Worm (Caenorhabditis elegans): ENCODE data around the gene ppm-1.A.

The ppm-1.A gene

ce11 chrV:10514271-10514670, 21.9 kb downstream of the ppm-1.A start, which contains the start of gene dmsr-8:
dmsr-8 (minus strand) TSS chrV:10514371.
- TF ChIP-seq nhr-23 (tag; optimal IDR thresholded peaks at IDR 0.05) (no peak), tbx-2 (tag; optimal IDR thresholded peaks at IDR 0.05) (no peak), lin-15B (tag; optimal IDR thresholded peaks at IDR 0.05) (no peak), ZK546.5 (tag; optimal IDR thresholded peaks at IDR 0.05) (no peak), ztf-11 (tag; optimal IDR thresholded peaks at IDR 0.05) (no peak), nhr-76 (tag; optimal IDR thresholded peaks at IDR 0.05) (no peak), elt-3 (tag; optimal IDR thresholded peaks at IDR 0.05) (no peak), skn-1 (tag; optimal IDR thresholded peaks at IDR 0.05) (no peak), ceh-9 (tag; optimal IDR thresholded peaks at IDR 0.05) (no peak), hmg-11 (tag; optimal IDR thresholded peaks at IDR 0.05) (no peak), unc-62 (GFP tag; optimal IDR thresholded peaks at IDR 0.05) (no peak), nfya-1 (tag; optimal IDR thresholded peaks at IDR 0.05; ENCODE audit: insufficient read depth) (no peak), snpc-4 (tag; optimal IDR thresholded peaks at IDR 0.05) (no peak), ceh-28 (tag; optimal IDR thresholded peaks at IDR 0.05) (no peak)

DNA sequence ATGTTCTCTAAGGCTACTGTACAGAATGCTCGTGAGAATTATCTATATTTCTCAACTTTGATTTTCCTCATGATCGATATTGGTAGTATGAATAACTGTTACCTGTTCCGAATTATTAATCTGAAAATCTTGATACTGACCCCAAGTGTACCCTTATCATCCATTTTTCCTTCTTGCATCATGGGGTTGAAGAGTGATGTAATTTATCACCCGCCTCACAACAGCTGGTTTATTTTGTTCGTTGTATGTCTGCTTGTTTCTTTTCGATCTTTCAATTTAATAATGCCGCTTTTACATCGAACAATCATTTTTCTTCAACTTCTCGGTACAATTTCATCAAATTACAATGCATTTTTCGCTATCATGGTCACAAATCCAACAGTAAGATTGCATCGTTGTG, 27.3 kb downstream of the ppm-1.A start, which contains the start of gene C35A5.6:
TSS of gene C35A5.6 (plus strand) at position 283 of the 400 bp plus-strand sequence.
- TF ChIP-seq jun-1 (tag; optimal IDR thresholded peaks at IDR 0.05) (no peak), nhr-11 (tag; optimal IDR thresholded peaks at IDR 0.05) (no peak), mml-1 (tag; optimal IDR thresholded peaks at IDR 0.05) (no peak), pqm-1 (tag; optimal IDR thresholded peaks at IDR 0.05) (no peak), fos-1 (tag; optimal IDR thresholded peaks at IDR 0.05) (no peak), tbx-2 (tag; optimal IDR thresholded peaks at IDR 0.05) (no peak), nhr-76 (tag; optimal IDR thresholded peaks at IDR 0.05) (no peak), ceh-82 (tag; optimal IDR thresholded peaks at IDR 0.05) (no peak), unc-62 (GFP tag; optimal IDR thresholded peaks at IDR 0.05) (no peak), ceh-28 (tag; optimal IDR thresholded peaks at IDR 0.05) (no peak), fkh-2 (tag; optimal IDR thresholded peaks at IDR 0.05) (no peak), ceh-16 (tag; optimal IDR thresholded peaks at IDR 0.05) (no peak), nfya-1 (tag; optimal IDR thresholded peaks at IDR 0.05; ENCODE audit: insufficient read depth) (no peak)

- TF ChIP-seq nhr-67 (tag; optimal IDR thresholded peaks at IDR 0.05) (no peak), ceh-82 (tag; optimal IDR thresholded peaks at IDR 0.05) (no peak)
These were observed 30.6 kb downstream of the ppm-1.A start, which contains the start of gene C35A5.5 for ce11 chrV:10505553-10505952. C35A5.5 (plus strand) TSS chrV:10505853.

ce11 chrV:10503893-10504292, 32.3 kb downstream of the ppm-1.A start, which contains the start of gene C35A5.10:
C35A5.10 (plus strand) TSS chrV:10504193.
- TF ChIP-seq hmg-11 (tag; optimal IDR thresholded peaks at IDR 0.05) (no peak), elt-1 (tag; optimal IDR thresholded peaks at IDR 0.05) (no peak), nhr-25 (tag; optimal IDR thresholded peaks at IDR 0.05) (no peak), nhr-28 (tag; optimal IDR thresholded peaks at IDR 0.05) (no peak), pha-4 (tag; optimal IDR thresholded peaks at IDR 0.05) (no peak), nfya-1 (tag; optimal IDR thresholded peaks at IDR 0.05; ENCODE audit: insufficient read depth) (no peak), ceh-9 (tag; optimal IDR thresholded peaks at IDR 0.05) (no peak), mml-1 (tag; optimal IDR thresholded peaks at IDR 0.05) (no peak), ztf-4 (tag; optimal IDR thresholded peaks at IDR 0.05) (no peak), nhr-11 (tag; optimal IDR thresholded peaks at IDR 0.05) (no peak), sea-2 (GFP tag; optimal IDR thresholded peaks at IDR 0.05) (no peak)

ce11 chrV:10503011-10503410, 33.2 kb downstream of the ppm-1.A start, which contains the start of gene C35A5.11:
C35A5.11 (minus strand) TSS chrV:10503111.
- TF ChIP-seq mml-1 (tag; optimal IDR thresholded peaks at IDR 0.05): no peak
- TF ChIP-seq nhr-23 (tag; optimal IDR thresholded peaks at IDR 0.05): peak; percentile 45

DNA sequence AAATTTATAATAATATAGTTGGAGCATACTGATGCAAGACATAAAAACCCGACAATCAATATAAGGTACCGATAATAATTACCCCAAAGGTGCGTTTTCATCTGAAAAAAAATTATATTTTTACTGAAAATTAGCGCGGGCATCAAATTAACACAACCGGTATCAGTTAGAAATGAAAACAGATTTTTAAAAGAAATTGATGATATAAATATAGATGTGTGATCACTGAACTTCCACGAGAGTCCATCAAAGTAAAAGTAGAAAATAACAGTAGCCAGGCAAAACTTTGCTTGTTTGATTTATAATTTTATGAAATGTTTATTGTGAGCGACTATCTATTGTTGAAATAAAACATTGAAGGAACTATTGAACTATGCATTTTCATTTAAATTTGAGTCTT, 34.9 kb downstream of the ppm-1.A start, which contains the start of gene C35A5.3:
TSS of gene C35A5.3 (minus strand) at position 101 of the 400 bp plus-strand sequence.
- TF ChIP-seq fkh-2 (tag; optimal IDR thresholded peaks at IDR 0.05): no peak
- no peak for TF ChIP-seq elt-2 (tag; optimal IDR thresholded peaks at IDR 0.05)
- no peak for TF ChIP-seq pqm-1 (tag; optimal IDR thresholded peaks at IDR 0.05)
- TF ChIP-seq ceh-16 (tag; optimal IDR thresholded peaks at IDR 0.05): no peak
- no peak for TF ChIP-seq tbx-2 (tag; optimal IDR thresholded peaks at IDR 0.05)
- no peak for TF ChIP-seq fkh-10 (GFP tag; optimal IDR thresholded peaks at IDR 0.05)
- TF ChIP-seq nhr-23 (tag; optimal IDR thresholded peaks at IDR 0.05): no peak
- no peak for TF ChIP-seq snpc-4 (tag; optimal IDR thresholded peaks at IDR 0.05)
- no peak for TF ChIP-seq ama-1 (optimal IDR thresholded peaks at IDR 0.05)
- no peak for TF ChIP-seq nhr-25 (tag; optimal IDR thresholded peaks at IDR 0.05)
- TF ChIP-seq lsy-12 (tag; optimal IDR thresholded peaks at IDR 0.05): no peak
- no peak for TF ChIP-seq nhr-11 (tag; optimal IDR thresholded peaks at IDR 0.05)
- no peak for TF ChIP-seq zag-1 (tag; optimal IDR thresholded peaks at IDR 0.05)
- no peak for TF ChIP-seq ceh-9 (tag; optimal IDR thresholded peaks at IDR 0.05)
- TF ChIP-seq elt-1 (tag; optimal IDR thresholded peaks at IDR 0.05): no peak
- TF ChIP-seq ztf-4 (tag; optimal IDR thresholded peaks at IDR 0.05): no peak
- TF ChIP-seq pha-4 (tag; optimal IDR thresholded peaks at IDR 0.05): no peak
- TF ChIP-seq sea-2 (GFP tag; optimal IDR thresholded peaks at IDR 0.05): no peak
